Worm (Caenorhabditis elegans): ENCODE measurements around the gene cyk-4.

The cyk-4 gene

DNA sequence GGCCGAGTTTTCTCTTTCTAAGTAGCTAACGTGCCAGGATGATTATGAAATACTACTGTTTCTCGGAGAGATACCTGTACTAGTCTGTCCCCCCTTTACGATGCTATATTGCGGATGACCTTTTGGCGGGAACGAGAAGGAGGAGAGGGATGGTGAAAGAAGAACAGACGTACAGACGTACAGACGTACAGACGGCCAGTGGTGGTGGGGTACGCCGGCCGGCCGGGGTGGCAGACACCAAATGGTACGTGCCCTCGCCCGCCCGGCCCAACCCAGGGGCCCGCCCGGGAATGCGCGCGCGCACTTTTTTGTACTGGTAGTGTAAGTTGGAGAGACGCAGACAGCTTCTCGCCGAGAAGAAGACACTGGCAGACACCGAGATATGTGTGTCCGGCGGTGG, 50.0 kb downstream of the cyk-4 start (continued):
- peak; percentile 49 for TF ChIP-seq pat-9 (tag; optimal IDR thresholded peaks at IDR 0.05)
- no peak for TF ChIP-seq ceh-30 (tag; optimal IDR thresholded peaks at IDR 0.05)
- TF ChIP-seq ztf-16 (tag; optimal IDR thresholded peaks at IDR 0.05), result no peak
- TF ChIP-seq hlh-13 (GFP tag; optimal IDR thresholded peaks at IDR 0.05), result no peak
- no peak for TF ChIP-seq dve-1 (tag; optimal IDR thresholded peaks at IDR 0.05)
- peak; percentile 85 for TF ChIP-seq tbx-2 (tag; optimal IDR thresholded peaks at IDR 0.05)
- no peak for TF ChIP-seq unc-86 (tag; optimal IDR thresholded peaks at IDR 0.05)
- peak; percentile 79 for TF ChIP-seq ceh-34 (tag; optimal IDR thresholded peaks at IDR 0.05)
- peak; percentile 14 for TF ChIP-seq rnt-1 (tag; optimal IDR thresholded peaks at IDR 0.05)
- TF ChIP-seq elt-4 (tag; optimal IDR thresholded peaks at IDR 0.05), result no peak
- no peak for TF ChIP-seq zip-5 (tag; optimal IDR thresholded peaks at IDR 0.05)
- no peak for TF ChIP-seq ttx-3 (tag; optimal IDR thresholded peaks at IDR 0.05)
- TF ChIP-seq hlh-15 (tag; optimal IDR thresholded peaks at IDR 0.05), result no peak
- TF ChIP-seq pha-2 (tag; optimal IDR thresholded peaks at IDR 0.05), result no peak
- peak; percentile 29 for TF ChIP-seq C38D4.7 (GFP tag; optimal IDR thresholded peaks at IDR 0.05)
- TF ChIP-seq hlh-30 (tag; optimal IDR thresholded peaks at IDR 0.05; ENCODE audit: insufficient read depth), result no peak
- TF ChIP-seq hlh-8 (tag; optimal IDR thresholded peaks at IDR 0.05), result peak; percentile 1
- peak; percentile 1 for TF ChIP-seq ceh-2 (tag; optimal IDR thresholded peaks at IDR 0.05)
- no peak for TF ChIP-seq ama-1 (optimal IDR thresholded peaks at IDR 0.05)
- no peak for TF ChIP-seq ceh-24 (tag; optimal IDR thresholded peaks at IDR 0.05)
- no peak for TF ChIP-seq ceh-9 (tag; optimal IDR thresholded peaks at IDR 0.05)
- no peak for TF ChIP-seq lin-11 (tag; optimal IDR thresholded peaks at IDR 0.05)
- TF ChIP-seq dmd-4 (tag; optimal IDR thresholded peaks at IDR 0.05; ENCODE audit: borderline replicate concordance), result no peak
- no peak for TF ChIP-seq madf-2 (tag; optimal IDR thresholded peaks at IDR 0.05)
- no peak for TF ChIP-seq pqm-1 (tag; optimal IDR thresholded peaks at IDR 0.05)
- no peak for TF ChIP-seq unc-42 (tag; optimal IDR thresholded peaks at IDR 0.05)
- no peak for TF ChIP-seq sox-4 (tag; optimal IDR thresholded peaks at IDR 0.05)
- no peak for TF ChIP-seq fkh-10 (GFP tag; optimal IDR thresholded peaks at IDR 0.05)
- TF ChIP-seq nhr-11 (tag; optimal IDR thresholded peaks at IDR 0.05), result no peak
- peak; percentile 25 for TF ChIP-seq F13H6.1 (tag; optimal IDR thresholded peaks at IDR 0.05)
- no peak for TF ChIP-seq mec-3 (tag; optimal IDR thresholded peaks at IDR 0.05; ENCODE audit: borderline replicate concordance)
- TF ChIP-seq ceh-31 (tag; optimal IDR thresholded peaks at IDR 0.05), result peak; percentile 40
- TF ChIP-seq ceh-19 (GFP tag; optimal IDR thresholded peaks at IDR 0.05), result no peak
- TF ChIP-seq nfya-1 (tag; optimal IDR thresholded peaks at IDR 0.05), result no peak
- TF ChIP-seq lim-6 (tag; optimal IDR thresholded peaks at IDR 0.05), result peak; percentile 10
- TF ChIP-seq Y22D7AL.16 (tag; optimal IDR thresholded peaks at IDR 0.05), result peak; percentile 19
- no peak for TF ChIP-seq unc-3 (GFP tag; conservative IDR thresholded peaks at IDR 0.05)
- TF ChIP-seq unc-3 (tag; optimal IDR thresholded peaks at IDR 0.05), result no peak
- TF ChIP-seq pha-4 (tag; optimal IDR thresholded peaks at IDR 0.05), result no peak
- no peak for TF ChIP-seq che-1 (tag; optimal IDR thresholded peaks at IDR 0.05)
- peak; percentile 7 for TF ChIP-seq fkh-6 (tag; optimal IDR thresholded peaks at IDR 0.05)
- TF ChIP-seq C08G9.2 (tag; optimal IDR thresholded peaks at IDR 0.05), result peak; percentile 13
- no peak for TF ChIP-seq ceh-22 (tag; optimal IDR thresholded peaks at IDR 0.05)
- TF ChIP-seq eyg-1 (tag; optimal IDR thresholded peaks at IDR 0.05), result peak; percentile 62

DNA sequence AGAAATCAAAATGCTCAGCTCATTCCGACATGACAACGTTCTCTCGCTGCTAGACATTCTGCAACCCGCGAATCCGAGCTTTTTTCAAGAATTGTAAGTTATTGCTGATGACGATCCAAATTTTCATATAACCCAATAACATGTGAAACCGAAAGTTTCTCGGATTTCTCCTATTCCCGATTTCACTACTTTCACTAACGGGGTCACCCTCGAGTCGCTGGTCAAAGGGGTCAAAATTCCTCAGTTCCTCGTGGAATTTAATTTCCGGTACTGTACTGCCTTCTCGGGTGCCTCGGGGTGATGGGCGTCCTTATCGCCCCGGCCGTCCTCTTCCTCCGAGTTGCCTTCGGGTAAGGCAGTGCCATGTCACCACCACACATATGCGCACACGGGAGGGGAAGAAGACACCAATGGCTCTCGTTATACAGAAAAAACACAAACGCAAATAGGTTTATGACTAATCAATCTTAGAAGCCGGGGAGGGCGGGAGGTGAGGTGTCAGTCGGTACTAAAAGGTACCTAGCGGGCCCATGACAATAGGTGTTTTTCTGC, 50.8 kb downstream of the cyk-4 start:
- TF ChIP-seq unc-86 (tag; optimal IDR thresholded peaks at IDR 0.05) (no peak), ceh-6 (GFP tag; optimal IDR thresholded peaks at IDR 0.05) (peak; percentile 0), T23F11.4 (GFP tag; optimal IDR thresholded peaks at IDR 0.05) (no peak), ceh-34 (tag; optimal IDR thresholded peaks at IDR 0.05) (no peak), tbx-7 (tag; optimal IDR thresholded peaks at IDR 0.05) (no peak), hlh-6 (tag; optimal IDR thresholded peaks at IDR 0.05) (no peak), hlh-8 (tag; optimal IDR thresholded peaks at IDR 0.05) (no peak), hlh-13 (GFP tag; optimal IDR thresholded peaks at IDR 0.05) (no peak), ceh-30 (tag; optimal IDR thresholded peaks at IDR 0.05) (no peak), madf-2 (tag; optimal IDR thresholded peaks at IDR 0.05) (no peak), ttx-3 (tag; optimal IDR thresholded peaks at IDR 0.05) (no peak), unc-42 (tag; optimal IDR thresholded peaks at IDR 0.05) (peak; percentile 5), ztf-16 (tag; optimal IDR thresholded peaks at IDR 0.05) (peak; percentile 29), dve-1 (tag; optimal IDR thresholded peaks at IDR 0.05) (no peak), K02D7.2 (tag; optimal IDR thresholded peaks at IDR 0.05) (no peak), sdc-2 (tag; optimal IDR thresholded peaks at IDR 0.05) (peak; percentile 23), lim-6 (tag; optimal IDR thresholded peaks at IDR 0.05) (no peak), rnt-1 (tag; optimal IDR thresholded peaks at IDR 0.05) (no peak), nhr-11 (tag; optimal IDR thresholded peaks at IDR 0.05) (no peak), tbx-2 (tag; optimal IDR thresholded peaks at IDR 0.05) (peak; percentile 6), hlh-15 (tag; optimal IDR thresholded peaks at IDR 0.05) (no peak), C38D4.7 (GFP tag; optimal IDR thresholded peaks at IDR 0.05) (no peak), pax-1 (tag; optimal IDR thresholded peaks at IDR 0.05) (no peak), zip-5 (tag; optimal IDR thresholded peaks at IDR 0.05) (no peak), pros-1 (tag; optimal IDR thresholded peaks at IDR 0.05) (no peak)

Data from whole organism, late embryonic.